Worm (Caenorhabditis elegans) whole organism, mixed stage, embryonic: ENCODE results near the gene F10C1.23.
A peak's percentile ranks its signal among the peaks of the same experiment; 100 is the strongest.

Experiments used
- blmp-1 ChIP-seq: fragments of 150-350 bp; optimal IDR thresholded peaks from 2 replicates; lab custom pipeline; 2014; ENCODE audit warnings: missing biosample characterization, missing genetic modification characterization
- ces-1 ChIP-seq: fragments of 150-350 bp; optimal IDR thresholded peaks from 2 replicates; lab custom pipeline; 2014; ENCODE audit warnings: missing biosample characterization, missing genetic modification reagents, missing genetic modification characterization
- elt-1 ChIP-seq: sonication (generic microtip); optimal IDR thresholded peaks from 2 replicates; lab custom pipeline; 2017; ENCODE audit warnings: missing genetic modification characterization, mild to moderate bottlenecking, missing compliant biosample characterization, antibody characterized with exemption, moderate library complexity, borderline replicate concordance; ENCODE audit not compliant: insufficient read depth
- elt-3 ChIP-seq: fragments of 150-350 bp; optimal IDR thresholded peaks from 2 replicates; lab custom pipeline; 2014; ENCODE audit warnings: missing biosample characterization, missing genetic modification characterization
- hlh-1 ChIP-seq: fragments of 150-350 bp; optimal IDR thresholded peaks from 2 replicates; lab custom pipeline; 2014; ENCODE audit warnings: missing biosample characterization, missing genetic modification reagents, missing genetic modification characterization
- lsy-2 ChIP-seq: fragments of 150-350 bp; optimal IDR thresholded peaks from 2 replicates; lab custom pipeline; 2014; ENCODE audit warnings: missing biosample characterization, missing genetic modification characterization
- nhr-2 ChIP-seq: fragments of 150-350 bp; optimal IDR thresholded peaks from 2 replicates; lab custom pipeline; 2014; ENCODE audit warnings: missing biosample characterization, missing genetic modification characterization
- nhr-28 ChIP-seq: fragments of 150-350 bp; optimal IDR thresholded peaks from 2 replicates; lab custom pipeline; 2014; ENCODE audit warnings: missing biosample characterization, missing genetic modification characterization
- nhr-76 ChIP-seq: sonication (generic microtip); optimal IDR thresholded peaks from 2 replicates; lab custom pipeline; 2017; ENCODE audit warnings: missing biosample characterization, missing genetic modification characterization
- pha-4 ChIP-seq: fragments of 150-350 bp; optimal IDR thresholded peaks from 2 replicates; lab custom pipeline; 2018; ENCODE audit warnings: missing biosample characterization, missing genetic modification reagents, missing genetic modification characterization
- unc-62 ChIP-seq: fragments of 150-350 bp; optimal IDR thresholded peaks from 2 replicates; lab custom pipeline; 2014; ENCODE audit warnings: missing biosample characterization, missing genetic modification reagents, missing genetic modification characterization
- zip-8 ChIP-seq: fragments of 150-350 bp; optimal IDR thresholded peaks from 2 replicates; lab custom pipeline; 2014; ENCODE audit warnings: missing biosample characterization, missing genetic modification characterization
- ztf-11 ChIP-seq: fragments of 150-350 bp; optimal IDR thresholded peaks from 2 replicates; lab custom pipeline; 2014; ENCODE audit warnings: missing biosample characterization, missing genetic modification characterization

- TF ChIP-seq hlh-1 (tag; lab: Kevin White, UChicago) (no peak), nhr-76 (tag; lab: Kevin White, UChicago) (no peak), ztf-11 (no peak), unc-62 (GFP tag; lab: Kevin White, UChicago) (no peak), lsy-2 (no peak), elt-1 (tag; lab: Kevin White, UChicago) (no peak), elt-3 (peak; percentile 23), ces-1 (GFP tag; lab: Kevin White, UChicago) (no peak), pha-4 (tag; lab: Kevin White, UChicago) (no peak), blmp-1 (no peak), nhr-28 (tag; lab: Kevin White, UChicago) (no peak), nhr-2 (tag; lab: Kevin White, UChicago) (no peak), zip-8 (no peak)
These were observed 45.7 kb upstream of the F10C1.23 start for ce11 chrII:5712126-5712525.
